Worm (Caenorhabditis elegans): ENCODE data around the gene dpy-21.

DNA sequence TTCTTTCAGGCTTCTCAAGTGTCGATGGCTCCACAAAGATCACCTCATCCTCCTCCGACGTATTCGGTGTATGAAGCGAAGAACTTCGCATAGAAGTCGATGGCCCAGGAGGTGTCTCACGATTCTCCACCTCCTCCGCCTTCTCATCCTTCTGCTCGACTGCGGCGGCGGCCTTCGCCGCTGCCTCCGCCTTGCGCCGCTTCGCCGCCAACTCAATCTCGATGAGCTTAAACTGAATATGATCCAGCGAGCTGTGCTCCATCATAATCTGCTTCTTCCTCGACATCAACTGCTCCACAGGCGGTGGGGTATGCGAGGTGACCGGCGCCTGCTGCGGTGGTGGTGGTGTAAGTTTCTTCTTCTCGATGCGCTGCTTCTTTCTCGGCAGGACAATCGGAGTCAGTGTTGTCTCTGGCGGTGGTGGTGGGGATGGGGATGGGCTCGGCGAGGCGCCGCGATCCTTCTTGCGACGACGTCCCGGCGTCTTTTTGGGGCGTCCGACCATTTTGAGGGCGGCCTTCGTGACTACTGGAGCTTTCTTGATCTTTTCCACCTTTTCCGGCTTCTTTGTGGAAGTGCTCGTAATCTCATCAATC lies 5.0 kb downstream of the dpy-21 start:
- TF ChIP-seq ama-1 (optimal IDR thresholded peaks at IDR 0.05) (no peak), lin-13 (GFP tag; optimal IDR thresholded peaks at IDR 0.05) (no peak)
